Worm (Caenorhabditis elegans): ENCODE data around the gene F56A8.4.

The F56A8.4 gene

ce11 chrIII:13256438-13256928 is 6.6 kb upstream of the F56A8.4 start, which contains the start of gene F56A8.3 (continued):
- peak; percentile 35 for TF ChIP-seq sox-4 (tag; optimal IDR thresholded peaks at IDR 0.05)
- TF ChIP-seq Y116A8C.19 (tag; optimal IDR thresholded peaks at IDR 0.05; ENCODE audit: borderline replicate concordance): no peak
- TF ChIP-seq ceh-82 (tag; optimal IDR thresholded peaks at IDR 0.05): peak; percentile 52 to 76 (median 58)
- TF ChIP-seq unc-62 (GFP tag; optimal IDR thresholded peaks at IDR 0.05): no peak
- TF ChIP-seq dsc-1 (tag; optimal IDR thresholded peaks at IDR 0.05): peak; percentile 78
- no peak for TF ChIP-seq pqm-1 (tag; optimal IDR thresholded peaks at IDR 0.05)
- peak; percentile 86 for TF ChIP-seq snu-23 (GFP tag; optimal IDR thresholded peaks at IDR 0.05)
- TF ChIP-seq unc-30 (tag; optimal IDR thresholded peaks at IDR 0.05): no peak
- no peak for TF ChIP-seq lir-3 (tag; optimal IDR thresholded peaks at IDR 0.05; ENCODE audit: poor library complexity)
- TF ChIP-seq nhr-71 (tag; optimal IDR thresholded peaks at IDR 0.05): peak; percentile 85
- peak; percentile 65 for TF ChIP-seq unc-130 (tag; optimal IDR thresholded peaks at IDR 0.05)
- TF ChIP-seq snpc-4 (tag; optimal IDR thresholded peaks at IDR 0.05): peak; percentile 37
- no peak for TF ChIP-seq elt-2 (tag; optimal IDR thresholded peaks at IDR 0.05)
- no peak for TF ChIP-seq pag-3 (tag; optimal IDR thresholded peaks at IDR 0.05; ENCODE audit: borderline replicate concordance, insufficient read depth)
- TF ChIP-seq lin-14 (GFP tag; optimal IDR thresholded peaks at IDR 0.05): no peak
- TF ChIP-seq nhr-19 (GFP tag; conservative IDR thresholded peaks at IDR 0.05): peak; percentile 68
- TF ChIP-seq egl-13 (tag; optimal IDR thresholded peaks at IDR 0.05): no peak
- no peak for TF ChIP-seq hlh-17 (GFP tag; optimal IDR thresholded peaks at IDR 0.05; ENCODE audit: borderline replicate concordance)
- no peak for TF ChIP-seq sup-37 (GFP tag; optimal IDR thresholded peaks at IDR 0.05)
- TF ChIP-seq xbp-1 (tag; optimal IDR thresholded peaks at IDR 0.05): peak; percentile 70
- no peak for TF ChIP-seq nhr-28 (tag; optimal IDR thresholded peaks at IDR 0.05)
- TF ChIP-seq lin-35 (GFP tag; optimal IDR thresholded peaks at IDR 0.05): peak; percentile 97 to 99
- peak; percentile 48 for TF ChIP-seq jun-1 (tag; optimal IDR thresholded peaks at IDR 0.05)
- no peak for TF ChIP-seq mef-2 (tag; optimal IDR thresholded peaks at IDR 0.05)
- peak; percentile 76 for TF ChIP-seq skn-1 (tag; optimal IDR thresholded peaks at IDR 0.05)
- TF ChIP-seq pax-3 (tag; optimal IDR thresholded peaks at IDR 0.05): peak; percentile 16
- TF ChIP-seq ceh-63 (GFP tag; optimal IDR thresholded peaks at IDR 0.05): no peak
- peak; percentile 84 for TF ChIP-seq nhr-47 (tag; optimal IDR thresholded peaks at IDR 0.05)
- TF ChIP-seq nhr-237 (tag; optimal IDR thresholded peaks at IDR 0.05): peak; percentile 32
- peak; percentile 69 for TF ChIP-seq nhr-20 (tag; optimal IDR thresholded peaks at IDR 0.05)
- peak; percentile 19 for TF ChIP-seq unc-86 (tag; optimal IDR thresholded peaks at IDR 0.05)
- no peak for TF ChIP-seq ces-1 (GFP tag; optimal IDR thresholded peaks at IDR 0.05)
- TF ChIP-seq ceh-8 (GFP tag; optimal IDR thresholded peaks at IDR 0.05): no peak
- peak; percentile 98 to 99 (median 99) for TF ChIP-seq dpl-1 (GFP tag; optimal IDR thresholded peaks at IDR 0.05)
- TF ChIP-seq ztf-11 (tag; optimal IDR thresholded peaks at IDR 0.05): no peak
- no peak for TF ChIP-seq sptf-1 (tag; optimal IDR thresholded peaks at IDR 0.05)
- no peak for TF ChIP-seq unc-98 (GFP tag; IDR thresholded peaks at IDR 0.05)
- TF ChIP-seq fkh-4 (tag; optimal IDR thresholded peaks at IDR 0.05; ENCODE audit: borderline replicate concordance): no peak
- TF ChIP-seq grh-1 (GFP tag; IDR thresholded peaks at IDR 0.05): no peak
- TF ChIP-seq zip-4 (GFP tag; optimal IDR thresholded peaks at IDR 0.05): peak; percentile 22
- no peak for TF ChIP-seq ceh-90 (tag; optimal IDR thresholded peaks at IDR 0.05)
- TF ChIP-seq alr-1 (tag; optimal IDR thresholded peaks at IDR 0.05; ENCODE audit: borderline replicate concordance): no peak
- TF ChIP-seq nhr-12 (tag; optimal IDR thresholded peaks at IDR 0.05): peak; percentile 7
- no peak for TF ChIP-seq aha-1 (tag; optimal IDR thresholded peaks at IDR 0.05)
- no peak for TF ChIP-seq efl-3 (GFP tag; optimal IDR thresholded peaks at IDR 0.05)
- peak; percentile 73 for TF ChIP-seq aly-2 (tag; optimal IDR thresholded peaks at IDR 0.05)
- TF ChIP-seq nhr-90 (tag; optimal IDR thresholded peaks at IDR 0.05; ENCODE audit: poor library complexity): peak; percentile 80
- TF ChIP-seq swsn-7 (tag; optimal IDR thresholded peaks at IDR 0.05): peak; percentile 76
- TF ChIP-seq lin-15B (tag; optimal IDR thresholded peaks at IDR 0.05): peak; percentile 64
- TF ChIP-seq rnt-1 (tag; optimal IDR thresholded peaks at IDR 0.05): peak; percentile 81
- no peak for TF ChIP-seq tlp-1 (tag; optimal IDR thresholded peaks at IDR 0.05)
- TF ChIP-seq nhr-85 (tag): peak; percentile 74
